Worm (Caenorhabditis elegans): Measurements from ENCODE around the gene bkip-1.

ce11 chrII:14104470-14104869 lies 3.4 kb downstream of the bkip-1 start, which contains the start of gene gur-4:
- TF ChIP-seq aly-2 (tag; optimal IDR thresholded peaks at IDR 0.05) = no peak
- TF ChIP-seq snpc-4 (tag; optimal IDR thresholded peaks at IDR 0.05) = no peak
